Worm (Caenorhabditis elegans) whole organism, L3 larva: ENCODE measurements around the gene cosa-1.

Experiments used
- R02D3.7 ChIP-seq: fragments of 150-350 bp; optimal IDR thresholded peaks from 2 replicates; lab custom pipeline; 2014; ENCODE audit warnings: missing biosample characterization, missing genetic modification characterization
- ceh-82 ChIP-seq: fragments of 150-350 bp; optimal IDR thresholded peaks from 2 replicates; lab custom pipeline; 2014; ENCODE audit warnings: missing biosample characterization, missing genetic modification characterization
- egl-27 ChIP-seq: sonication (generic microtip); optimal IDR thresholded peaks from 4 replicates; lab custom pipeline; 2017; ENCODE audit warnings: missing biosample characterization, missing genetic modification reagents, missing genetic modification characterization
- elt-3 ChIP-seq, 3 experiments: fragments of 150-350 bp in 1 of 3; sonication (generic microtip) in 2 of 3; optimal IDR thresholded peaks; 2 replicates in 2 of 3; 4 replicates in 1 of 3; lab custom pipeline; 2014 to 2017; ENCODE audit warnings: missing biosample characterization in 3 of 3, missing genetic modification characterization in 3 of 3
- eor-1 ChIP-seq, 2 experiments: fragments of 150-350 bp; optimal IDR thresholded peaks; 2 replicates each; lab custom pipeline; 2014 to 2018; ENCODE audit warnings: missing biosample characterization in 2 of 2, missing genetic modification characterization in 2 of 2
- lin-39 ChIP-seq: fragments of 150-350 bp; optimal IDR thresholded peaks from 2 replicates; lab custom pipeline; 2018; ENCODE audit warnings: missing biosample characterization, missing genetic modification reagents, missing genetic modification characterization
- mdl-1 ChIP-seq: fragments of 150-350 bp; optimal IDR thresholded peaks from 2 replicates; lab custom pipeline; 2014; ENCODE audit warnings: missing biosample characterization, missing genetic modification characterization
- mml-1 ChIP-seq: fragments of 150-350 bp; sonication (generic microtip); optimal IDR thresholded peaks from 3 replicates; lab custom pipeline; 2014; ENCODE audit warnings: missing biosample characterization, missing genetic modification characterization
- nhr-28 ChIP-seq: fragments of 150-350 bp; optimal IDR thresholded peaks from 2 replicates; lab custom pipeline; 2014; ENCODE audit warnings: missing biosample characterization, missing genetic modification characterization
- nhr-77 ChIP-seq: fragments of 150-350 bp; optimal IDR thresholded peaks from 2 replicates; lab custom pipeline; 2014; ENCODE audit warnings: missing biosample characterization, missing genetic modification characterization
- pqm-1 ChIP-seq: fragments of 150-350 bp; optimal IDR thresholded peaks from 2 replicates; lab custom pipeline; 2017; ENCODE audit warnings: missing biosample characterization, missing genetic modification characterization, inconsistent platforms

DNA sequence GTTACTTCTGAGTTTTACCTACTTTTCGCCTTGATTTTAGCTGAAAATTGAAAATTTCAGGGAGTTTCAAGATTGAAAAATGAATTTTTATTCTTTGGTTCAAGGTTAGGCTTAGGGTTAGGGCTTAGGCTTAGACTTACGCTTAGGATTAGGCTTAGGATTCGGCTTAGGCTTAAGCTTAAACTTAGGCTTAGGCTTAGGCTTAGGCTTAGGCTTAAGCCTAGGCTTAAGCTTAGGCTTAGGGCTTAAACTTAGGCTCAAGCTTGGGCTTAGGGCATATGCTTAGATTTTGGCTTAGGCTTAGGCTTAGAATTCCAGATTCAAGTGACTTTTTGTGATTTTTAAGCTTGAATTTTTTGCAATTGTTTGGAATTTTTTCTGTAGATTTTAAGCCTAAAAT, 42.5 kb upstream of the cosa-1 start:
- TF ChIP-seq nhr-28 (tag; lab: Kevin White, UChicago) (no peak), pqm-1 (tag; lab: Kevin White, UChicago) (no peak), egl-27 (tag; lab: Kevin White, UChicago) (no peak), mml-1 (tag; lab: Kevin White, UChicago) (no peak), lin-39 (no peak), mdl-1 (tag; lab: Kevin White, UChicago) (no peak), ceh-82 (tag; lab: Kevin White, UChicago) (no peak), nhr-77 (tag; lab: Kevin White, UChicago) (no peak), R02D3.7 (no peak), elt-3 (tag; optimal IDR thresholded peaks at IDR 0.05; lab: Kevin White, UChicago) (no peak), eor-1 (tag; optimal IDR thresholded peaks at IDR 0.05; lab: Kevin White, UChicago) (no peak)
